Fruit fly (Drosophila melanogaster) whole organism: ENCODE measurements around the gene CG7824.

Experiments
- CG8478 ChIP-seq: fragments of >200 bp; optimal IDR thresholded peaks from 2 replicates; lab custom pipeline; 2018; ENCODE audit warnings: inconsistent platforms
- Dll ChIP-seq: fragments of >200 bp; optimal IDR thresholded peaks from 2 replicates; lab custom pipeline; 2017
- EcR ChIP-seq, 2 experiments: fragments of >200 bp; optimal IDR thresholded peaks; 2 replicates each; lab custom pipeline; 2017; ENCODE audit warnings: missing biosample characterization in 2 of 2, missing genetic modification characterization in 2 of 2, missing genetic modification reagents in 2 of 2
- pan ChIP-seq: fragments of >200 bp; optimal IDR thresholded peaks from 2 replicates; lab custom pipeline; 2017
- psq ChIP-seq: fragments of >200 bp; optimal IDR thresholded peaks from 2 replicates; lab custom pipeline; 2017
- usp ChIP-seq: fragments of >200 bp; optimal IDR thresholded peaks from 2 replicates; lab custom pipeline; 2017; ENCODE audit warnings: missing biosample characterization, missing genetic modification characterization, mixed read lengths

CG7824 gene

dm6 chr3R:29858806-29859205, at the start of gene CG7824:
TSS of gene CG7824 (minus strand) at chr3R:29858936.
- TF ChIP-seq EcR (GFP tag; optimal IDR thresholded peaks at IDR 0.05; lab: Kevin White, UChicago) (no peak), CG8478 (lab: Kevin White, UChicago) (no peak), psq (no peak), Dll (no peak), usp (GFP tag; lab: Kevin White, UChicago) (no peak), pan (no peak)

dm6 chr3R:29907601-29908175, 49.0 kb upstream of the CG7824 start, which contains the start of gene CG31036:
TSS of gene CG31036 (plus strand) at chr3R:29908107.
- TF ChIP-seq psq (no peak), Dll (no peak), CG8478 (lab: Kevin White, UChicago) (no peak), usp (GFP tag; lab: Kevin White, UChicago) (no peak), pan (no peak), EcR (GFP tag; optimal IDR thresholded peaks at IDR 0.05; lab: Kevin White, UChicago) (no peak)

- TF ChIP-seq psq (no peak), EcR (GFP tag; optimal IDR thresholded peaks at IDR 0.05; lab: Kevin White, UChicago) (no peak), CG8478 (lab: Kevin White, UChicago) (no peak), pan (no peak), Dll (no peak), usp (GFP tag; lab: Kevin White, UChicago) (no peak)
Observed at dm6 chr3R:29905164-29905563, 46.4 kb upstream of the CG7824 start, which contains the start of gene CG15515. TSS of gene CG15515 (plus strand) at chr3R:29905464.

DNA sequence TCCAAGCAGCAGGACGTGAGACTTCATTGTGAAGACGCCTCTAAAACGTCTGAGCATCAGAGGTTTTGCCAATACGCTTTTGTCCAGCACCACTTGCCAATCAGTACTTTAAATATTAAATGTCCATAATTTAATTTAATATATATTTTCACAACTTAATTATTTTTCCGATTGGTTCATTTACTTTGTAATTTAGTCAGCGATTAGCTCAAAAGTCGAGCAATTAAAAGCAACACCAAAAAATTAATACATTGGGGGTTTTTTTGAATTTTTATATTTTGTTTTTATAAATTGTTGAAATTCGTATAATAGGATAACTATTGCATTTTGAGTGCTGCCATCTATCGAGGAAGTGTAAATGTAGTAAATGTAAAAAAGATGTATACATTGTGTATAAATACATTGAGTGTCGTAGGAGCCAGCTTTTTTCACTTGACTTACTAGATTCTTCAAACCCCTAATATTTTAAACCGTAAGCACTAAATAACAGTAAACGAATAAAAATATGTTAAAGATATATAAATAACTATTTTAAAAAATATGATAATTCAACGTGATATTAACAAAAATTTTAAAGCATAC, 45.1 kb upstream of the CG7824 start, which contains the start of gene CG15517:
TSS of gene CG15517 (minus strand) at position 51 of the 582 bp plus-strand sequence.
- TF ChIP-seq pan: no peak
- no peak for TF ChIP-seq EcR (GFP tag; optimal IDR thresholded peaks at IDR 0.05; lab: Kevin White, UChicago)
- TF ChIP-seq psq: no peak
- no peak for TF ChIP-seq Dll

DNA sequence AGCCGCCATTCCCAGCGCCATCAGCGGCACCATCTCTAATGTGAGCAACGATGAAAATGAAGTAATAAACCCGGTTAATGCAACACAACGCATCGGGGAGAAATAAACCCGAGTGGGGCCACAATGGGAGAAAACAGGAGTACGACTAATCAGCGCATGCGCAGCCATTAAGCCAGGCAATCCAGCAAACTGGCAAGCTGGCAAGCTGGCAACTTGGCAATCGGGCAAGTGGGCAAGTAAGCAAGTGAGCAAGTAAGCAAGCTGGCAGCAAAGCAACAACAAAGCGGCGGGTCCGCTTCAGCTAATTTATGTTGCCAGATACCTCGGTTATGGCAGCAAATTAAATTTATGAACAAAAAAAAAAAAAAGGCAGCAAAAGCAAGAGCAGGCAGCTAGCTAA, 40.9 kb upstream of the CG7824 start:
- TF ChIP-seq psq: no peak
- no peak for TF ChIP-seq Dll
- no peak for TF ChIP-seq usp (GFP tag; lab: Kevin White, UChicago)
- no peak for TF ChIP-seq pan
- TF ChIP-seq EcR (GFP tag; optimal IDR thresholded peaks at IDR 0.05; lab: Kevin White, UChicago): no peak
- no peak for TF ChIP-seq CG8478 (lab: Kevin White, UChicago)

DNA sequence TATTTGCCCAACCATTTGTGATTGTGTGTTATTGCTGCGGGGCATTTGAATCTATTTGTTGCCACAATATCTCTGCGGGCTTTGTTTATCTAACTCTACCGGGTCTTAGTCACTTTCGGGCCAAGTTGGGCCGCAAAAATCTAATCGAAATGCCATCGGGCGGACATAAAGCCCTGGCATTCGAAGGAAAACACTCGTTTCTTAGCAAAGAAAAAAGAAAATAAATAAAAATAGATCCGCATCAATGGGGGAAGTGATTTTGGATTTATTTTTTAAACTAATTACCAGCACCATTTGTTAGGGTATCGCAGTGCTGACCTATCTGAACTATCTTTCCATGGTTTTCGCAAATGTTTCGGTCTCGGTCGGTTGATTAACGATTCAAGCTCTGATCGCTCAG, 39.9 kb upstream of the CG7824 start:
- TF ChIP-seq EcR (GFP tag; optimal IDR thresholded peaks at IDR 0.05; lab: Kevin White, UChicago) (no peak), Dll (no peak), psq (no peak), CG8478 (lab: Kevin White, UChicago) (no peak), pan (no peak), usp (GFP tag; lab: Kevin White, UChicago) (no peak)

DNA sequence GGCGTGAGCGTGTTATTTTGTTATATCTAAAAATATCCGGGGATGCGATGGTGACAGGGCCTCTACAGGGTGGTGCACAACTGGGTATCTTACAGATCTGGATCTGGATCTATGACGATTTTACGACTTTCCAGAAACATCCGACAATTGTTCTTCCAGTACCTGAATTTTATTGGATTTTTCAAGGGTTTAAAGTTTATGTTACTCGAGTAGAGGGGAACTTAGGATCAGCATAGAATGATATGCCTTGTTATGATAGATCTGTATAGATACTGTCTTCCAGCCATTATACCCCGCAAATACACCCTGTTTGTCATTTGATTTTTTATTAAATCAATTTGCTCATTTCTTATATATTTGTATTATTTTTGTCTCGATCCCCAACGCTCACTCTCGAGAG, 35.7 kb upstream of the CG7824 start:
- TF ChIP-seq EcR (GFP tag; optimal IDR thresholded peaks at IDR 0.05; lab: Kevin White, UChicago) (no peak), CG8478 (lab: Kevin White, UChicago) (no peak), psq (no peak), Dll (no peak)

DNA sequence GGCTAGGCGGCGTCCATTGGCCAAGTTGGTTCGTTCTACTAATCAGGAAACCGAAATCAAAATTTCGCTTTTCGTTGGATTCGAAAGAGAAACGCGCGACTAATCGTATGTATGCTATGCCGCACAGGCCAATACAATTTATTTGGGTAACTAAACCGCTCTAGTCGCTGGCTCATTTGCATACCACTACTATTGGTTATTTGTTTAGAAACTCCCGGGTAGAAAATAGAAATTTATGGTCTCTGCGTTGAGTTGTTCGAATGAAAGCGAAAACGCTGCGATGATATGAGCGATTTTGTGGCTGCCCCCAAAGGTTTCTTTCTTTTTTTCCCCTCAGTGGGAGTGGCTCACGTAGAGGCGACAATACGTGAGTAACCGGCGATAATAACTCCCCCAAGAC, 34.3 kb upstream of the CG7824 start:
- no peak for TF ChIP-seq pan

- TF ChIP-seq pan (no peak), CG8478 (lab: Kevin White, UChicago) (no peak), EcR (GFP tag; optimal IDR thresholded peaks at IDR 0.05; lab: Kevin White, UChicago) (no peak), usp (GFP tag; lab: Kevin White, UChicago) (no peak), psq (no peak), Dll (no peak)
Observed at dm6 chr3R:29891183-29891582, 32.4 kb upstream of the CG7824 start.

- no peak for TF ChIP-seq CG8478 (lab: Kevin White, UChicago)
- TF ChIP-seq EcR (GFP tag; optimal IDR thresholded peaks at IDR 0.05; lab: Kevin White, UChicago): no peak
- no peak for TF ChIP-seq pan
- no peak for TF ChIP-seq psq
- TF ChIP-seq Dll: no peak
- no peak for TF ChIP-seq usp (GFP tag; lab: Kevin White, UChicago)
Observed at dm6 chr3R:29880306-29880705, 21.6 kb upstream of the CG7824 start.

DNA sequence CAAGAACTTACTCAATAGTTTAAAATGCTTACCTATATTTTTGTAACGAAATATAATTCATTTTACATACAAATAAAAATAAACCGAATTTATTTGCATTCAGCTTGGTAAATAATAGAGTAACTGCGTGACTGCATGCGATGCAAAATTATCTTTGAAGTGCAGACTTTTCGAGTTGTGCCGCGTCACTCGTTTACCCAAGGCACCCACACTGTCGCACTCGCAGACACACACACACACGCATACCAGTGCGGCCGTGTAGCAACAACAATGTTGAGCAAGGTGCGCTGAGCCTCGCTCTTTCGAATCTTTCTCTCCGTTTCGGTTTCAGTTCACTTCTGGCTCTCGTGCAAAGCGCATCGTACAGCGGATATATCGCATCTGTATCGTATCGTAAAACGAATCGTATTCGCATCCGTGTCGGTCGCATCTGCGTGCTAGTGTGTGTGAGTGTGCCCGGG, 18.0 kb upstream of the CG7824 start, which contains the start of gene CG31038:
TSS of gene CG31038 (plus strand) at position 327 of the 461 bp plus-strand sequence.
- TF ChIP-seq Dll (no peak), pan (no peak), psq (no peak), CG8478 (lab: Kevin White, UChicago) (no peak), usp (GFP tag; lab: Kevin White, UChicago) (no peak), EcR (GFP tag; optimal IDR thresholded peaks at IDR 0.05; lab: Kevin White, UChicago) (no peak)

DNA sequence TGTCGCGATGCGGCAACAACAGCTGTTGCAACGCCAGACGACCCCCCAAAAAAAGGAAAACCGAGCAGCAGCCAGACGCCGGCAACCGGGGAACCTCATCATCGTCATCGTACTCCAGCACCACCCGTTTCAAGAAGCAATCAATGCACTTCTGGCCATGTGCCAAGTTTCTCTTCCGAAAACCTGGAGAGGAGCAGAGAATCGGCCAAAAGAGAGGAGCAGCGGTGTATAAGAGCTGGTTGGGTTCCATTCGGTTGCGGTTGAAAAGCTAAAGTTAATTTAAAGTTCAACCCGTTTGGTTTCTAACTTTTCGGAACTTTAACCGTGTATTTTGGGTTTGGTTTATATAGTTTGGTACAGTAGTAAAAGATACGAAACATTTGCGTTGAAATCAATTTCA, 17.5 kb upstream of the CG7824 start:
- no peak for TF ChIP-seq EcR (GFP tag; optimal IDR thresholded peaks at IDR 0.05; lab: Kevin White, UChicago)
- no peak for TF ChIP-seq psq
- no peak for TF ChIP-seq usp (GFP tag; lab: Kevin White, UChicago)
- TF ChIP-seq CG8478 (lab: Kevin White, UChicago): no peak
- no peak for TF ChIP-seq Dll

DNA sequence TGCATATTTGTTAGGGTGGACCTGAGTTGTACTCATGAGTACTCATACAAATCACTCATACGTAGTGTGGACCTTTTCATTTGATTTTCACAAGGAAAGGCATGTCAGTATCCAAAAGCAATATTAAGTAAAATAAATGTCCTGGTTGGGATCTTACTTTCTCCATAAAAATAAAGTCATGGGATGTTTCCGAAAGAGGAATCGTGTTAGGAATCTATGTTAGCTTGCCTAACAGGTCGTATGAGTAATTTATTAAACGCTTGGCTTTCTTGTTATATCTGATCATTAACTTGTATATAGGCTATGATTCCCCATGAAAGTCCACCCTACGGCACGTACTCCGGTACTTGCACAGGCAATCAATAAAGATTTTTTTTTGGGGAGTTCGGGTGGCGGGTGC, 17.1 kb upstream of the CG7824 start:
- TF ChIP-seq EcR (GFP tag; optimal IDR thresholded peaks at IDR 0.05; lab: Kevin White, UChicago) (no peak), psq (no peak), CG8478 (lab: Kevin White, UChicago) (no peak), usp (GFP tag; lab: Kevin White, UChicago) (no peak)
